Fruit fly (Drosophila melanogaster) whole organism, embryonic: ENCODE results near the gene GCC88.
A peak's percentile ranks its signal among the peaks of the same experiment; 100 is the strongest.

ENCODE experiments used
- Aef1 ChIP-seq: fragments of 200-800 bp; sonication (Bioruptor generic); IDR thresholded peaks from 3 replicates; pipeline ENCODE4 v1.3.6; 2022; ENCODE audit warnings: missing biosample characterization, missing genetic modification characterization
- CG10147 ChIP-seq: fragments of 200-800 bp; sonication (Bioruptor generic); optimal IDR thresholded peaks from 2 replicates; lab custom pipeline; 2019; ENCODE audit warnings: missing biosample characterization, mild to moderate bottlenecking, missing genetic modification characterization, moderate library complexity
- CG10321 ChIP-seq: fragments of 200-800 bp; sonication (Bioruptor generic); IDR thresholded peaks from 2 replicates; pipeline ENCODE4 v1.3.6; 2022; ENCODE audit warnings: missing biosample characterization, missing genetic modification characterization
- CG11398 ChIP-seq: fragments of 200-800 bp; sonication (Bioruptor generic); optimal IDR thresholded peaks from 2 replicates; lab custom pipeline; 2016; ENCODE audit warnings: missing biosample characterization, missing genetic modification characterization
- CG12299 ChIP-seq: fragments of 200-800 bp; sonication (Bioruptor generic); optimal IDR thresholded peaks from 2 replicates; lab custom pipeline; 2018; ENCODE audit warnings: missing biosample characterization, mild to moderate bottlenecking, missing genetic modification characterization
- CG12942 ChIP-seq: fragments of 200-800 bp; sonication (Bioruptor generic); optimal IDR thresholded peaks from 3 replicates; lab custom pipeline; 2016; ENCODE audit warnings: missing biosample characterization, missing genetic modification characterization
- CG13287 ChIP-seq: fragments of 200-800 bp; sonication (Bioruptor generic); IDR thresholded peaks from 2 replicates; pipeline ENCODE4 v1.3.6; 2022; ENCODE audit warnings: missing biosample characterization, missing genetic modification characterization; ENCODE audit not compliant: partially characterized antibody
- CG14860 ChIP-seq: fragments of 200-800 bp; sonication (Bioruptor generic); IDR thresholded peaks from 3 replicates; pipeline ENCODE4 v1.3.6; 2022; ENCODE audit warnings: missing biosample characterization, missing genetic modification characterization; ENCODE audit not compliant: partially characterized antibody
- CG15011 ChIP-seq: fragments of 200-800 bp; sonication (Bioruptor generic); optimal IDR thresholded peaks from 3 replicates; lab custom pipeline; 2018; ENCODE audit warnings: missing biosample characterization, mild to moderate bottlenecking, missing genetic modification characterization
- CG15696 ChIP-seq: fragments of 200-800 bp; sonication (Bioruptor generic); optimal IDR thresholded peaks from 2 replicates; lab custom pipeline; 2019; ENCODE audit warnings: missing biosample characterization, mild to moderate bottlenecking, missing genetic modification characterization, moderate library complexity
- CG17829 ChIP-seq: fragments of 200-800 bp; optimal IDR thresholded peaks from 2 replicates; lab custom pipeline; 2019; ENCODE audit warnings: missing biosample characterization, mild to moderate bottlenecking, missing genetic modification characterization, moderate library complexity
- CG30403 ChIP-seq: fragments of 200-800 bp; sonication (Bioruptor generic); optimal IDR thresholded peaks from 3 replicates; lab custom pipeline; 2016; ENCODE audit warnings: missing biosample characterization, missing genetic modification characterization
- CG31441 ChIP-seq: fragments of 200-800 bp; sonication (Bioruptor generic); IDR thresholded peaks from 2 replicates; pipeline ENCODE4 v1.3.6; 2022; ENCODE audit warnings: missing biosample characterization, missing genetic modification characterization
- CG3407 ChIP-seq: fragments of 200-800 bp; sonication (Bioruptor generic); optimal IDR thresholded peaks from 2 replicates; lab custom pipeline; 2018; ENCODE audit warnings: missing biosample characterization, mild to moderate bottlenecking, missing genetic modification characterization
- CG4404 ChIP-seq: fragments of 200-800 bp; sonication (Bioruptor generic); IDR thresholded peaks from 2 replicates; pipeline ENCODE4 v1.3.6; 2022; ENCODE audit warnings: missing biosample characterization, missing genetic modification characterization
- CG6254 ChIP-seq: fragments of 200-800 bp; sonication (Bioruptor generic); optimal IDR thresholded peaks from 3 replicates; lab custom pipeline; 2017; ENCODE audit warnings: mild to moderate bottlenecking, missing biosample characterization, missing genetic modification reagents, missing genetic modification characterization
- CG7839 ChIP-seq: fragments of 200-800 bp; sonication (Bioruptor generic); optimal IDR thresholded peaks from 3 replicates; lab custom pipeline; 2018; ENCODE audit warnings: missing biosample characterization, mild to moderate bottlenecking, missing genetic modification characterization, moderate library complexity
- CG7928 ChIP-seq: fragments of 200-800 bp; sonication (Bioruptor generic); optimal IDR thresholded peaks from 2 replicates; lab custom pipeline; 2017; ENCODE audit warnings: missing biosample characterization, mild to moderate bottlenecking, missing genetic modification characterization
- CG8089 ChIP-seq: fragments of 200-800 bp; sonication (Bioruptor generic); optimal IDR thresholded peaks from 3 replicates; lab custom pipeline; 2016; ENCODE audit warnings: missing biosample characterization, missing genetic modification characterization
- D19B ChIP-seq: fragments of 200-800 bp; sonication (Bioruptor generic); optimal IDR thresholded peaks from 2 replicates; lab custom pipeline; 2017; ENCODE audit warnings: missing biosample characterization, mild to moderate bottlenecking, missing genetic modification characterization
- Dad ChIP-seq: fragments of 200-800 bp; sonication (Bioruptor generic); optimal IDR thresholded peaks from 3 replicates; lab custom pipeline; 2016; ENCODE audit warnings: missing biosample characterization, missing genetic modification characterization
- Dfd ChIP-seq, 2 experiments: fragments of >200 bp; optimal IDR thresholded peaks; 2 replicates each; lab custom pipeline; 2017; ENCODE audit warnings: missing biosample characterization in 2 of 2, missing genetic modification characterization in 2 of 2
- Dip2 ChIP-seq: fragments of 200-800 bp; sonication (Bioruptor generic); IDR thresholded peaks from 2 replicates; pipeline ENCODE4 v1.3.6; 2022; ENCODE audit warnings: missing biosample characterization, missing genetic modification characterization
- HHEX ChIP-seq: fragments of 200-800 bp; sonication (Bioruptor generic); optimal IDR thresholded peaks from 3 replicates; lab custom pipeline; 2017; ENCODE audit warnings: missing biosample characterization, mild to moderate bottlenecking, missing genetic modification characterization, missing genetic modification reagents
- Med ChIP-seq: fragments of 200-800 bp; sonication (Bioruptor generic); peaks from one replicate; lab custom pipeline; 2016; ENCODE audit warnings: missing biosample characterization, missing genetic modification characterization, mild to moderate bottlenecking, inconsistent platforms, moderate library complexity
- Myb ChIP-seq: fragments of 200-800 bp; sonication (Bioruptor generic); optimal IDR thresholded peaks from 2 replicates; lab custom pipeline; 2016; ENCODE audit warnings: missing biosample characterization, missing genetic modification characterization
- Optix ChIP-seq: fragments of 200-800 bp; sonication (Bioruptor generic); IDR thresholded peaks from 3 replicates; pipeline ENCODE4 v1.3.6; 2022; ENCODE audit warnings: missing biosample characterization, missing genetic modification characterization
- Ptx1 ChIP-seq: fragments of 200-800 bp; sonication (Bioruptor generic); IDR thresholded peaks from 2 replicates; pipeline ENCODE4 v1.3.6; 2022; ENCODE audit warnings: missing biosample characterization, missing genetic modification characterization
- Side ChIP-seq: fragments of 200-800 bp; sonication (Bioruptor generic); optimal IDR thresholded peaks from 2 replicates; lab custom pipeline; 2016; ENCODE audit warnings: missing biosample characterization, missing genetic modification characterization
- Sox102F ChIP-seq: fragments of 200-800 bp; sonication (Bioruptor generic); optimal IDR thresholded peaks from 2 replicates; lab custom pipeline; 2018; ENCODE audit warnings: missing biosample characterization, mild to moderate bottlenecking, missing genetic modification characterization, moderate library complexity
- YL-1 ChIP-seq: fragments of 200-800 bp; sonication (Bioruptor generic); optimal IDR thresholded peaks from 3 replicates; lab custom pipeline; 2017; ENCODE audit warnings: missing biosample characterization, mild to moderate bottlenecking, missing genetic modification characterization
- ase ChIP-seq: fragments of 200-800 bp; sonication (Bioruptor generic); IDR thresholded peaks from 3 replicates; pipeline ENCODE4 v1.3.6; 2022; ENCODE audit warnings: missing biosample characterization, missing genetic modification characterization
- br ChIP-seq: fragments of >200 bp; optimal IDR thresholded peaks from 2 replicates; lab custom pipeline; 2017
- corto ChIP-seq: fragments of 200-800 bp; sonication (Bioruptor generic); optimal IDR thresholded peaks from 2 replicates; lab custom pipeline; 2016; ENCODE audit warnings: missing biosample characterization, mild to moderate bottlenecking, missing genetic modification characterization, moderate library complexity
- da ChIP-seq: fragments of 200-800 bp; sonication (Bioruptor generic); optimal IDR thresholded peaks from 2 replicates; lab custom pipeline; 2016; ENCODE audit warnings: missing biosample characterization, missing genetic modification characterization
- dpn ChIP-seq, 2 experiments: fragments of 200-800 bp; sonication (Bioruptor generic); optimal IDR thresholded peaks; 3 replicates each; lab custom pipeline; 2016; ENCODE audit warnings: missing biosample characterization in 2 of 2, missing genetic modification characterization in 2 of 2
- exex ChIP-seq: fragments of 200-800 bp; sonication (Bioruptor generic); optimal IDR thresholded peaks from 4 replicates; lab custom pipeline; 2018; ENCODE audit warnings: missing biosample characterization, mild to moderate bottlenecking, missing genetic modification characterization, moderate library complexity
- gce ChIP-seq: fragments of 200-800 bp; sonication (Bioruptor generic); IDR thresholded peaks from 3 replicates; pipeline ENCODE4 v1.3.6; 2022; ENCODE audit warnings: missing biosample characterization, missing genetic modification characterization
- gt ChIP-seq: fragments of 200-800 bp; sonication (Bioruptor generic); IDR thresholded peaks from 2 replicates; pipeline ENCODE4 v1.3.6; 2022; ENCODE audit warnings: missing biosample characterization, missing genetic modification characterization
- ind ChIP-seq: fragments of 200-800 bp; sonication (Bioruptor generic); optimal IDR thresholded peaks from 3 replicates; lab custom pipeline; 2016; ENCODE audit warnings: missing biosample characterization, missing genetic modification characterization
- lmd ChIP-seq: fragments of 200-800 bp; sonication (Bioruptor generic); IDR thresholded peaks from 2 replicates; pipeline ENCODE4 v1.3.6; 2022; ENCODE audit warnings: missing biosample characterization, missing genetic modification characterization
- pb ChIP-seq: fragments of 200-800 bp; sonication (Bioruptor generic); optimal IDR thresholded peaks from 3 replicates; lab custom pipeline; 2016; ENCODE audit warnings: missing biosample characterization, missing genetic modification characterization
- prd ChIP-seq, 3 experiments: fragments of >200 bp in 2 of 3; fragments of 200-800 bp in 1 of 3; sonication (Bioruptor generic) in 1 of 3; optimal IDR thresholded peaks in 2 of 3; IDR thresholded peaks in 1 of 3; 2 replicates in 2 of 3; 3 replicates in 1 of 3; pipeline versions ENCODE4 v1.3.6 to Lab custom; 2017 to 2022; ENCODE audit warnings: missing biosample characterization in 1 of 3, missing genetic modification characterization in 1 of 3
- rib ChIP-seq: fragments of 200-800 bp; sonication (Bioruptor generic); IDR thresholded peaks from 2 replicates; pipeline ENCODE4 v1.3.6; 2022; ENCODE audit warnings: missing biosample characterization, missing genetic modification characterization
- run ChIP-seq: fragments of 200-800 bp; sonication (Bioruptor generic); optimal IDR thresholded peaks from 3 replicates; lab custom pipeline; 2018; ENCODE audit warnings: missing biosample characterization, mild to moderate bottlenecking, missing genetic modification characterization
- scrt ChIP-seq: fragments of 200-800 bp; sonication (Bioruptor generic); optimal IDR thresholded peaks from 2 replicates; lab custom pipeline; 2018; ENCODE audit warnings: missing biosample characterization, mild to moderate bottlenecking, missing genetic modification characterization, moderate library complexity
- slou ChIP-seq: fragments of 200-800 bp; sonication (Bioruptor generic); optimal IDR thresholded peaks from 3 replicates; lab custom pipeline; 2016; ENCODE audit warnings: missing biosample characterization, missing genetic modification characterization
- tgo ChIP-seq: fragments of 200-800 bp; sonication (Bioruptor generic); IDR thresholded peaks from 3 replicates; pipeline ENCODE4 v1.3.6; 2022; ENCODE audit warnings: missing biosample characterization, missing genetic modification characterization
- trem ChIP-seq: fragments of 200-800 bp; optimal IDR thresholded peaks from 3 replicates; lab custom pipeline; 2019; ENCODE audit warnings: missing biosample characterization, mild to moderate bottlenecking, missing genetic modification characterization, moderate library complexity
- tup ChIP-seq: fragments of 200-800 bp; sonication (Bioruptor generic); optimal IDR thresholded peaks from 2 replicates; lab custom pipeline; 2016; ENCODE audit warnings: missing biosample characterization, mild to moderate bottlenecking, missing genetic modification characterization, moderate library complexity
- vfl ChIP-seq: fragments of 200-800 bp; sonication (Bioruptor generic); optimal IDR thresholded peaks from 2 replicates; lab custom pipeline; 2016; ENCODE audit warnings: missing biosample characterization, missing genetic modification characterization

Gene GCC88

dm6 chr3R:11269013-11269412 is 38.6 kb upstream of the GCC88 start (continued):
- TF ChIP-seq CG30403 (no peak), pb (GFP tag; lab: Kevin White, UChicago) (peak; percentile 85), corto (no peak), vfl (GFP tag; lab: Kevin White, UChicago) (no peak), da (GFP tag; lab: Kevin White, UChicago) (no peak), Sox102F (GFP tag; lab: Kevin White, UChicago) (no peak), br (lab: Kevin White, UChicago) (no peak), Optix (GFP tag; lab: Robert Waterston, UW) (peak; percentile 73), trem (tag; lab: Kevin White, UChicago) (peak; percentile 87), ase (GFP tag; lab: Robert Waterston, UW) (peak; percentile 55; the same call in 2 of the 3 replicates), prd (optimal IDR thresholded peaks at IDR 0.05; lab: Kevin White, UChicago) (no peak), prd (GFP tag; IDR thresholded peaks at IDR 0.05; lab: Robert Waterston, UW) (peak; percentile 17; the same call in 1 of the 3 replicates), Dfd (GFP tag; optimal IDR thresholded peaks at IDR 0.05; lab: Kevin White, UChicago) (no peak), slou (GFP tag; lab: Kevin White, UChicago) (peak; percentile 18), lmd (GFP tag; lab: Robert Waterston, UW) (peak; percentile 15; the same call in 1 of the 2 replicates), gce (GFP tag; lab: Robert Waterston, UW) (no peak), CG17829 (tag; lab: Kevin White, UChicago) (peak; percentile 75), CG10147 (no peak), CG15011 (GFP tag; lab: Kevin White, UChicago) (peak; percentile 31), Dad (GFP tag; lab: Kevin White, UChicago) (peak; percentile 12), scrt (GFP tag; lab: Kevin White, UChicago) (peak; percentile 52), Ptx1 (GFP tag; lab: Robert Waterston, UW) (peak; percentile 43; the same call in 1 of the 2 replicates), CG15696 (tag; lab: Kevin White, UChicago) (peak; percentile 81), Side (no peak), Dip2 (no peak), D19B (GFP tag; lab: Kevin White, UChicago) (no peak), HHEX (GFP tag; lab: Kevin White, UChicago) (peak; percentile 73), tgo (peak; percentile 29; the same call in 1 of the 3 replicates), CG13287 (no peak), Myb (GFP tag; lab: Kevin White, UChicago) (peak; percentile 13), CG7928 (GFP tag; lab: Kevin White, UChicago) (no peak), run (no peak), CG31441 (no peak; the same call in 1 of the 2 replicates), rib (GFP tag; lab: Robert Waterston, UW) (no peak), CG3407 (GFP tag; lab: Kevin White, UChicago) (peak; percentile 57), ind (GFP tag; lab: Kevin White, UChicago) (peak; percentile 61), exex (no peak), gt (no peak), CG10321 (GFP tag; lab: Robert Waterston, UW) (no peak), CG12942 (GFP tag; lab: Kevin White, UChicago) (peak; percentile 6), Med (no peak), Aef1 (GFP tag; lab: Robert Waterston, UW) (no peak), CG14860 (GFP tag; lab: Robert Waterston, UW) (no peak), CG12299 (tag; lab: Kevin White, UChicago) (no peak), CG11398 (no peak), CG6254 (GFP tag; lab: Kevin White, UChicago) (peak; percentile 85), YL-1 (GFP tag; lab: Kevin White, UChicago) (peak; percentile 29), CG7839 (no peak), dpn (GFP tag; optimal IDR thresholded peaks at IDR 0.05; lab: Kevin White, UChicago) (peak; percentile 45 to 65), tup (GFP tag; lab: Kevin White, UChicago) (no peak), CG4404 (GFP tag; lab: Robert Waterston, UW) (no peak), CG8089 (GFP tag; lab: Kevin White, UChicago) (peak; percentile 57)
